Worm (Caenorhabditis elegans) whole organism, L3 larva: Measurements from ENCODE around the gene Y75B8A.7.

Source experiments
- R02D3.7 ChIP-seq: fragments of 150-350 bp; optimal IDR thresholded peaks from 2 replicates; lab custom pipeline; 2014; ENCODE audit warnings: missing biosample characterization, missing genetic modification characterization
- aly-2 ChIP-seq: fragments of 150-350 bp; optimal IDR thresholded peaks from 2 replicates; lab custom pipeline; 2014; ENCODE audit warnings: missing biosample characterization, missing genetic modification characterization
- ama-1 ChIP-seq: fragments of 150-350 bp; optimal IDR thresholded peaks from 2 replicates; lab custom pipeline; 2018
- ceh-16 ChIP-seq: sonication (generic microtip); optimal IDR thresholded peaks from 2 replicates; lab custom pipeline; 2017; ENCODE audit warnings: missing biosample characterization, missing genetic modification characterization
- ceh-28 ChIP-seq: fragments of 150-350 bp; optimal IDR thresholded peaks from 2 replicates; lab custom pipeline; 2014; ENCODE audit warnings: missing biosample characterization, missing genetic modification reagents, missing genetic modification characterization
- ceh-9 ChIP-seq: sonication (generic microtip); optimal IDR thresholded peaks from 2 replicates; lab custom pipeline; 2018; ENCODE audit warnings: missing biosample characterization, missing genetic modification characterization
- elt-1 ChIP-seq: fragments of 150-350 bp; optimal IDR thresholded peaks from 2 replicates; lab custom pipeline; 2014; ENCODE audit warnings: missing biosample characterization, missing genetic modification characterization
- elt-2 ChIP-seq: sonication (generic microtip); optimal IDR thresholded peaks from 2 replicates; lab custom pipeline; 2016; ENCODE audit warnings: missing genetic modification reagents, mild to moderate bottlenecking, missing genetic modification characterization, missing compliant biosample characterization
- elt-3 ChIP-seq, 3 experiments: fragments of 150-350 bp in 1 of 3; sonication (generic microtip) in 2 of 3; optimal IDR thresholded peaks; 2 replicates in 2 of 3; 4 replicates in 1 of 3; lab custom pipeline; 2014 to 2017; ENCODE audit warnings: missing biosample characterization in 3 of 3, missing genetic modification characterization in 3 of 3
- eor-1 ChIP-seq, 2 experiments: fragments of 150-350 bp; optimal IDR thresholded peaks; 2 replicates each; lab custom pipeline; 2014 to 2018; ENCODE audit warnings: missing biosample characterization in 2 of 2, missing genetic modification characterization in 2 of 2
- fkh-2 ChIP-seq: fragments of 150-350 bp; optimal IDR thresholded peaks from 2 replicates; lab custom pipeline; 2014; ENCODE audit warnings: missing biosample characterization, missing genetic modification reagents, missing genetic modification characterization
- hmg-11 ChIP-seq: sonication (generic microtip); optimal IDR thresholded peaks from 2 replicates; lab custom pipeline; 2016; ENCODE audit warnings: missing genetic modification characterization, missing compliant biosample characterization
- lin-15B ChIP-seq: fragments of 150-350 bp; optimal IDR thresholded peaks from 2 replicates; lab custom pipeline; 2014; ENCODE audit warnings: missing biosample characterization, missing genetic modification characterization
- lin-39 ChIP-seq: fragments of 150-350 bp; optimal IDR thresholded peaks from 2 replicates; lab custom pipeline; 2018; ENCODE audit warnings: missing biosample characterization, missing genetic modification reagents, missing genetic modification characterization
- lsy-12 ChIP-seq: sonication (generic microtip); optimal IDR thresholded peaks from 2 replicates; lab custom pipeline; 2016; ENCODE audit warnings: mild to moderate bottlenecking, missing genetic modification characterization, missing compliant biosample characterization
- mdl-1 ChIP-seq: fragments of 150-350 bp; optimal IDR thresholded peaks from 2 replicates; lab custom pipeline; 2014; ENCODE audit warnings: missing biosample characterization, missing genetic modification characterization
- mml-1 ChIP-seq: fragments of 150-350 bp; sonication (generic microtip); optimal IDR thresholded peaks from 3 replicates; lab custom pipeline; 2014; ENCODE audit warnings: missing biosample characterization, missing genetic modification characterization
- nfya-1 ChIP-seq: sonication (generic microtip); optimal IDR thresholded peaks from 2 replicates; lab custom pipeline; 2017; ENCODE audit warnings: missing genetic modification characterization, mild to moderate bottlenecking, missing compliant biosample characterization, antibody characterized with exemption, moderate library complexity; ENCODE audit not compliant: insufficient read depth
- nhr-12 ChIP-seq: fragments of 150-350 bp; optimal IDR thresholded peaks from 2 replicates; lab custom pipeline; 2014; ENCODE audit warnings: missing biosample characterization, missing genetic modification characterization
- nhr-23 ChIP-seq: fragments of 150-350 bp; optimal IDR thresholded peaks from 2 replicates; lab custom pipeline; 2014; ENCODE audit warnings: missing biosample characterization, missing genetic modification reagents, missing genetic modification characterization
- nhr-237 ChIP-seq: fragments of 150-350 bp; optimal IDR thresholded peaks from 2 replicates; lab custom pipeline; 2014; ENCODE audit warnings: missing biosample characterization, missing genetic modification characterization
- nhr-43 ChIP-seq: sonication (generic microtip); optimal IDR thresholded peaks from 2 replicates; lab custom pipeline; 2016; ENCODE audit warnings: mild to moderate bottlenecking, missing genetic modification characterization, missing compliant biosample characterization; ENCODE audit not compliant: poor library complexity, severe bottlenecking
- nhr-67 ChIP-seq: fragments of 150-350 bp; optimal IDR thresholded peaks from 2 replicates; lab custom pipeline; 2014; ENCODE audit warnings: missing biosample characterization, missing genetic modification characterization
- nhr-76 ChIP-seq: fragments of 150-350 bp; sonication (generic microtip); optimal IDR thresholded peaks from 5 replicates; lab custom pipeline; 2014; ENCODE audit warnings: missing biosample characterization, missing genetic modification characterization
- nhr-77 ChIP-seq: fragments of 150-350 bp; optimal IDR thresholded peaks from 2 replicates; lab custom pipeline; 2014; ENCODE audit warnings: missing biosample characterization, missing genetic modification characterization
- pha-4 ChIP-seq: fragments of 150-350 bp; optimal IDR thresholded peaks from 2 replicates; lab custom pipeline; 2014; ENCODE audit warnings: missing biosample characterization, missing genetic modification reagents, missing genetic modification characterization
- pqm-1 ChIP-seq: fragments of 150-350 bp; optimal IDR thresholded peaks from 2 replicates; lab custom pipeline; 2017; ENCODE audit warnings: missing biosample characterization, missing genetic modification characterization, inconsistent platforms
- skn-1 ChIP-seq: fragments of 150-350 bp; optimal IDR thresholded peaks from 2 replicates; lab custom pipeline; 2014; ENCODE audit warnings: missing biosample characterization, missing genetic modification characterization
- snpc-4 ChIP-seq: fragments of 150-350 bp; optimal IDR thresholded peaks from 2 replicates; lab custom pipeline; 2014; ENCODE audit warnings: missing biosample characterization, missing genetic modification characterization
- tbx-2 ChIP-seq: sonication (generic microtip); optimal IDR thresholded peaks from 2 replicates; lab custom pipeline; 2016; ENCODE audit warnings: mild to moderate bottlenecking, missing genetic modification characterization, missing compliant biosample characterization
- zag-1 ChIP-seq: fragments of 150-350 bp; optimal IDR thresholded peaks from 2 replicates; lab custom pipeline; 2014; ENCODE audit warnings: missing biosample characterization, missing genetic modification characterization
- ztf-11 ChIP-seq: fragments of 150-350 bp; optimal IDR thresholded peaks from 2 replicates; lab custom pipeline; 2014; ENCODE audit warnings: missing biosample characterization, missing genetic modification characterization
- ztf-4 ChIP-seq: fragments of 150-350 bp; optimal IDR thresholded peaks from 2 replicates; lab custom pipeline; 2014; ENCODE audit warnings: missing biosample characterization, missing genetic modification characterization

Y75B8A.7 gene

ce11 chrIII:12188236-12188635 lies 35.5 kb downstream of the Y75B8A.7 start:
- TF ChIP-seq elt-2 (tag; lab: Kevin White, UChicago) (peak; percentile 36), tbx-2 (tag; lab: Kevin White, UChicago) (no peak)

ce11 chrIII:12194190-12194589 lies 41.5 kb downstream of the Y75B8A.7 start, which contains the start of gene Y75B8A.44:
Gene Y75B8A.44 (plus strand): TSS chrIII:12194490.
- TF ChIP-seq hmg-11 (tag; lab: Kevin White, UChicago) (no peak), skn-1 (tag; lab: Kevin White, UChicago) (no peak), nhr-237 (no peak), nhr-67 (no peak), tbx-2 (tag; lab: Kevin White, UChicago) (no peak), fkh-2 (no peak), ceh-16 (tag; lab: Kevin White, UChicago) (no peak), elt-2 (tag; lab: Kevin White, UChicago) (no peak), lin-15B (no peak)

- TF ChIP-seq skn-1 (tag; lab: Kevin White, UChicago), result no peak
- no peak for TF ChIP-seq ceh-9 (tag; lab: Kevin White, UChicago)
- TF ChIP-seq nhr-76, result no peak
- no peak for TF ChIP-seq R02D3.7 (tag; lab: Kevin White, UChicago)
Measured at ce11 chrIII:12195991-12196390, 43.3 kb downstream of the Y75B8A.7 start.

ce11 chrIII:12198135-12198534 lies 45.4 kb downstream of the Y75B8A.7 start:
- TF ChIP-seq nhr-76 (no peak), lsy-12 (tag; lab: Kevin White, UChicago) (no peak), eor-1 (tag; optimal IDR thresholded peaks at IDR 0.05; lab: Kevin White, UChicago) (no peak), nhr-77 (tag; lab: Kevin White, UChicago) (no peak), lin-39 (tag; lab: Kevin White, UChicago) (no peak), ceh-9 (tag; lab: Kevin White, UChicago) (no peak), ztf-4 (tag; lab: Kevin White, UChicago) (no peak), nfya-1 (tag; lab: Kevin White, UChicago) (no peak)

ce11 chrIII:12202437-12202836 lies 49.7 kb downstream of the Y75B8A.7 start, which contains the start of gene osm-12:
Gene osm-12 (minus strand): TSS chrIII:12202537.
- TF ChIP-seq nhr-77 (tag; lab: Kevin White, UChicago), result no peak
- no peak for TF ChIP-seq nhr-43
- TF ChIP-seq lin-15B, result no peak
- no peak for TF ChIP-seq ceh-28 (tag; lab: Kevin White, UChicago)
- TF ChIP-seq ztf-11 (tag; lab: Kevin White, UChicago), result no peak
- TF ChIP-seq snpc-4 (tag; lab: Kevin White, UChicago), result no peak
- no peak for TF ChIP-seq pqm-1
- no peak for TF ChIP-seq nhr-76
- TF ChIP-seq ceh-16 (tag; lab: Kevin White, UChicago), result no peak
- no peak for TF ChIP-seq ceh-9 (tag; lab: Kevin White, UChicago)
- TF ChIP-seq elt-2 (tag; lab: Kevin White, UChicago), result no peak
- TF ChIP-seq eor-1 (tag; optimal IDR thresholded peaks at IDR 0.05; lab: Kevin White, UChicago), result no peak
- no peak for TF ChIP-seq R02D3.7 (tag; lab: Kevin White, UChicago)
- TF ChIP-seq, all 47 proteins: peak for 0

- TF ChIP-seq nhr-23 (tag; lab: Kevin White, UChicago), result no peak
- no peak for TF ChIP-seq nhr-237
- no peak for TF ChIP-seq mml-1 (tag; lab: Kevin White, UChicago)
- no peak for TF ChIP-seq aly-2
- TF ChIP-seq elt-1 (tag; lab: Kevin White, UChicago), result no peak
- TF ChIP-seq mdl-1, result no peak
- TF ChIP-seq elt-3 (tag; optimal IDR thresholded peaks at IDR 0.05; lab: Kevin White, UChicago), result no peak
- no peak for TF ChIP-seq pha-4
- TF ChIP-seq lin-15B, result no peak
- TF ChIP-seq ama-1 (lab: Kevin White, UChicago), result no peak
- TF ChIP-seq nhr-12 (tag; lab: Kevin White, UChicago), result no peak
- TF ChIP-seq hmg-11 (tag; lab: Kevin White, UChicago), result no peak
- no peak for TF ChIP-seq zag-1 (tag; lab: Kevin White, UChicago)
Measured at ce11 chrIII:12205271-12205670, 52.6 kb downstream of the Y75B8A.7 start.
